Fruit fly (Drosophila melanogaster) whole organism, adult: ENCODE data around the gene CG4942.

Experiments
- CG1620 ChIP-seq: fragments of 200-800 bp; sonication (Bioruptor generic); optimal IDR thresholded peaks from 2 replicates; lab custom pipeline; 2016; ENCODE audit warnings: missing biosample characterization, missing genetic modification characterization
- CG33017 ChIP-seq: fragments of 200-800 bp; sonication (Bioruptor generic); optimal IDR thresholded peaks from 2 replicates; lab custom pipeline; 2018; ENCODE audit warnings: missing biosample characterization, mild to moderate bottlenecking, missing genetic modification characterization, moderate library complexity
- CG7101 ChIP-seq: fragments of 200-800 bp; sonication (Bioruptor generic); optimal IDR thresholded peaks from 2 replicates; lab custom pipeline; 2018; ENCODE audit warnings: missing biosample characterization, mild to moderate bottlenecking, missing genetic modification characterization, moderate library complexity
- cic ChIP-seq: fragments of 200-800 bp; sonication (Bioruptor generic); optimal IDR thresholded peaks from 2 replicates; lab custom pipeline; 2017; ENCODE audit warnings: missing biosample characterization, mild to moderate bottlenecking, missing genetic modification characterization, moderate library complexity
- ovo ChIP-seq: fragments of 200-800 bp; sonication (Bioruptor generic); optimal IDR thresholded peaks from 2 replicates; lab custom pipeline; 2016; ENCODE audit warnings: missing biosample characterization, missing genetic modification characterization

DNA sequence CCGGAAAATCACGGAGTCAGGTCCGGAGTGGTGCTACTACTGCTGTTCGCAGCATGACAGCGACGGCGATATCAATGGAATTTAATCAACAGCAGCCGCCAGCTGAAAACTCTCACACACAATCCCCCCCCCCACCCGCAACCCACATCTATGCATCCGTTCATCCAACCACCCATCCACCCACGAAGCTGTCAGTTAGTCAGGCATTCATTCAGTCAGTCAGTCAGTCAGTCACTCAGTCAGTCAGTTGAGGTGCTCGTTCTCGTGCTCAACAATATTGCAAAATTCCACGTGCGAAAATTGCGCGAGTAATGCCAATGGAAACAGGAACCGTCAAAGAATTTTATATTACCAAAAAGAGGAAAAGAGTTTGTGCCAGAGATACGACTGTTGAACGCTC, 42.7 kb downstream of the CG4942 start:
- TF ChIP-seq CG7101 (tag; lab: Kevin White, UChicago) (no peak), CG33017 (tag; lab: Kevin White, UChicago) (no peak), cic (GFP tag; lab: Kevin White, UChicago) (no peak), CG1620 (GFP tag; lab: Kevin White, UChicago) (no peak), ovo (GFP tag; lab: Kevin White, UChicago) (no peak)
